Worm (Caenorhabditis elegans) whole organism, early embryonic: ENCODE measurements around the gene H10E21.4.

ENCODE experiments used
- B0310.2 ChIP-seq: sonication (generic microtip); optimal IDR thresholded peaks from 2 replicates; lab custom pipeline; 2016; ENCODE audit warnings: mild to moderate bottlenecking, missing genetic modification characterization, missing compliant biosample characterization
- F13C5.2 ChIP-seq: sonication (generic microtip); optimal IDR thresholded peaks from 2 replicates; lab custom pipeline; 2017; ENCODE audit warnings: mild to moderate bottlenecking, missing genetic modification characterization, inconsistent platforms, missing compliant biosample characterization
- aly-1 ChIP-seq: sonication (generic microtip); optimal IDR thresholded peaks from 2 replicates; lab custom pipeline; 2016; ENCODE audit warnings: missing genetic modification characterization, missing compliant biosample characterization
- ama-1 ChIP-seq: fragments of 150-350 bp; optimal IDR thresholded peaks from 2 replicates; lab custom pipeline; 2014
- ceh-13 ChIP-seq: fragments of 200-800 bp; sonication (Bioruptor generic); optimal IDR thresholded peaks from 2 replicates; lab custom pipeline; 2018; ENCODE audit warnings: mild to moderate bottlenecking, missing genetic modification characterization, missing compliant biosample characterization
- ceh-36 ChIP-seq: sonication (generic microtip); optimal IDR thresholded peaks from 2 replicates; lab custom pipeline; 2016; ENCODE audit warnings: missing genetic modification characterization, inconsistent platforms, missing compliant biosample characterization
- ets-7 ChIP-seq: sonication (generic microtip); optimal IDR thresholded peaks from 2 replicates; lab custom pipeline; 2016; ENCODE audit warnings: missing genotype, missing genetic modification characterization, missing compliant biosample characterization
- flt-1 ChIP-seq: fragments of 200-800 bp; sonication (Bioruptor generic); IDR thresholded peaks from 2 replicates; pipeline ENCODE4 v1.3.6; 2022; ENCODE audit warnings: missing genetic modification characterization, missing compliant biosample characterization
- hmbx-1 ChIP-seq: sonication (generic microtip); optimal IDR thresholded peaks from 2 replicates; lab custom pipeline; 2016; ENCODE audit warnings: mild to moderate bottlenecking, missing genetic modification characterization, missing compliant biosample characterization
- hmg-4 ChIP-seq: fragments of 200-800 bp; sonication (Bioruptor generic); optimal IDR thresholded peaks from 2 replicates; lab custom pipeline; 2018; ENCODE audit warnings: mild to moderate bottlenecking, missing genetic modification characterization, missing compliant biosample characterization
- hnd-1 ChIP-seq: sonication (generic microtip); optimal IDR thresholded peaks from 2 replicates; lab custom pipeline; 2016; ENCODE audit warnings: missing genetic modification characterization, missing compliant biosample characterization
- pes-1 ChIP-seq: fragments of 200-800 bp; sonication (Bioruptor generic); IDR thresholded peaks from 2 replicates; pipeline ENCODE4 v1.3.6; 2022; ENCODE audit warnings: missing genetic modification reagents, missing genetic modification characterization, missing compliant biosample characterization
- scrt-1 ChIP-seq: fragments of 200-800 bp; sonication (Bioruptor generic); IDR thresholded peaks from 2 replicates; pipeline ENCODE4 v1.3.6; 2022; ENCODE audit warnings: missing genetic modification characterization, missing compliant biosample characterization
- sea-1 ChIP-seq: fragments of 200-800 bp; sonication (Bioruptor generic); conservative IDR thresholded peaks from 2 replicates; pipeline ENCODE4 v1.3.6; 2022; ENCODE audit warnings: missing genetic modification characterization, missing compliant biosample characterization
- tbx-11 ChIP-seq: fragments of 200-800 bp; sonication (Bioruptor generic); IDR thresholded peaks from 2 replicates; pipeline ENCODE4 v1.3.6; 2022; ENCODE audit warnings: missing genetic modification characterization, missing compliant biosample characterization
- tbx-37 ChIP-seq: fragments of 200-800 bp; sonication (Bioruptor generic); conservative IDR thresholded peaks from 2 replicates; pipeline ENCODE4 v1.3.6; 2022; ENCODE audit warnings: missing genetic modification reagents, missing genetic modification characterization, missing compliant biosample characterization
- tra-4 ChIP-seq: sonication (generic microtip); optimal IDR thresholded peaks from 2 replicates; lab custom pipeline; 2017; ENCODE audit warnings: missing genetic modification characterization, missing compliant biosample characterization

Gene H10E21.4

DNA sequence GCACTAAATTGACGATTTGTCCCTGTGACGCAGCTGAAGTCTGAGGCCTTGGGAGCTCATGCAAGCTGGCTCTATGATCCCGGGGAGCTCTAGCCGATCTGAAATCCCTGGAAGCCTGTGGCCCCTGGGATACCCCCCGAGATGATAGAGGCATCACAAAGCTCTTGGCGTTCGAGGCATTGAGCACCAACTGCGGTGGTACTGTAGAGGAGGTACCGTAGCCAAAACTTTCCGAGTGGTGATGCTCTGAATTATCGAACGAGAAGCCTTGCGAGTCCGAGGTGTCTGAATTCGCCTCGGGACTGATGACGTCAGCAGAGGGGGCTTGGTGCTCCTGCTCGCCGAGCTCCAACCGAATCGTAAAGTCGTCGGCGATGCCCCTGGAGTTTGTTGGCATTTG lies 1.8 kb upstream of the H10E21.4 start:
- TF ChIP-seq ceh-36 (tag; lab: Kevin White, UChicago) (no peak), aly-1 (tag; lab: Kevin White, UChicago) (no peak), ets-7 (no peak), tbx-37 (no peak), ama-1 (no peak), tra-4 (tag; lab: Kevin White, UChicago) (no peak), hmbx-1 (tag; lab: Kevin White, UChicago) (no peak), B0310.2 (tag; lab: Kevin White, UChicago) (no peak), tbx-11 (GFP tag; lab: Robert Waterston, UW) (no peak), hmg-4 (GFP tag; lab: Kevin White, UChicago) (no peak), flt-1 (GFP tag; lab: Robert Waterston, UW) (no peak), sea-1 (no peak), scrt-1 (GFP tag; lab: Robert Waterston, UW) (no peak), hnd-1 (no peak), pes-1 (GFP tag; lab: Robert Waterston, UW) (no peak), ceh-13 (GFP tag; lab: Kevin White, UChicago) (no peak), F13C5.2 (tag; lab: Kevin White, UChicago) (no peak)

ce11 chrIII:17558-17957 lies 1.9 kb downstream of the H10E21.4 start:
- no peak for TF ChIP-seq ets-7
- TF ChIP-seq ceh-36 (tag; lab: Kevin White, UChicago) = no peak
- TF ChIP-seq hmbx-1 (tag; lab: Kevin White, UChicago) = no peak
- no peak for TF ChIP-seq hmg-4 (GFP tag; lab: Kevin White, UChicago)
- TF ChIP-seq tbx-37 = no peak
- no peak for TF ChIP-seq ama-1
- no peak for TF ChIP-seq scrt-1 (GFP tag; lab: Robert Waterston, UW)
- TF ChIP-seq hnd-1 = no peak

- TF ChIP-seq scrt-1 (GFP tag; lab: Robert Waterston, UW) (no peak), flt-1 (GFP tag; lab: Robert Waterston, UW) (no peak), tbx-37 (no peak), ceh-13 (GFP tag; lab: Kevin White, UChicago) (no peak), hmbx-1 (tag; lab: Kevin White, UChicago) (no peak), F13C5.2 (tag; lab: Kevin White, UChicago) (no peak), B0310.2 (tag; lab: Kevin White, UChicago) (no peak), tbx-11 (GFP tag; lab: Robert Waterston, UW) (no peak), aly-1 (tag; lab: Kevin White, UChicago) (no peak), hmg-4 (GFP tag; lab: Kevin White, UChicago) (no peak), ets-7 (no peak), ceh-36 (tag; lab: Kevin White, UChicago) (no peak), pes-1 (GFP tag; lab: Robert Waterston, UW) (no peak), ama-1 (no peak), hnd-1 (no peak)
These were observed 2.7 kb downstream of the H10E21.4 start for ce11 chrIII:16797-17196.

DNA sequence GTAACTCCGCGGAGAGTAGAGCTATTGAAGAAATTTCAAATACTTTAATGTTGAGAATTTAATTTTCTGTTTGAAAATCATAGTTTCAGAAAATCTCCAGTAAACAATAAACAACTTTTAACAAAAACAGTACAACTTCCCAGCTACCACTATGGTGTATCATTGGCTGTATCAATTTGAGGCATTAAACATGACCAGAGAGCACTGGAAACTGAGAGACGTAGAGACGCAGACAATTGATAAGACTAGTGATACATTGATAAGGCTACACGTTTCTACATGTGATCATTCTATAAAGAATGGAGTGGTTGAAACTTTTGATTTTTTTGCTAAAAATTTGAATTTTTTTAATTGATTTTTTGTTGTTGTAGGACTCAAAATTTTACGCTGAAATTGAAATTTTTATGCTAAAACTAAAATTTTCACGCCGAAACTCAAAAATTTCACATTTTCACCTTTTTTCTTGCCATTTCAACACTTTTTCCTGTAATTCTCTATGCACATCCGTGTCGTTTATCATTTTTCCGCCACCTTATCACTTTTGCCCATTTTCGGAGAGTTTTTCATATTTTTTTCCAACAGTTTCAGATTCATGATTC lies 4.2 kb downstream of the H10E21.4 start, which contains the start of gene H10E21.1:
H10E21.1 (plus strand) TSS at position 549 of the 599 bp plus-strand sequence.
- TF ChIP-seq tra-4 (tag; lab: Kevin White, UChicago) (no peak), aly-1 (tag; lab: Kevin White, UChicago) (no peak), ama-1 (no peak), ceh-13 (GFP tag; lab: Kevin White, UChicago) (no peak), pes-1 (GFP tag; lab: Robert Waterston, UW) (no peak), F13C5.2 (tag; lab: Kevin White, UChicago) (no peak), ceh-36 (tag; lab: Kevin White, UChicago) (no peak), sea-1 (no peak), hnd-1 (no peak), B0310.2 (tag; lab: Kevin White, UChicago) (no peak), flt-1 (GFP tag; lab: Robert Waterston, UW) (no peak), tbx-11 (GFP tag; lab: Robert Waterston, UW) (no peak), scrt-1 (GFP tag; lab: Robert Waterston, UW) (no peak), hmbx-1 (tag; lab: Kevin White, UChicago) (no peak), hmg-4 (GFP tag; lab: Kevin White, UChicago) (no peak), tbx-37 (no peak), ets-7 (no peak)

DNA sequence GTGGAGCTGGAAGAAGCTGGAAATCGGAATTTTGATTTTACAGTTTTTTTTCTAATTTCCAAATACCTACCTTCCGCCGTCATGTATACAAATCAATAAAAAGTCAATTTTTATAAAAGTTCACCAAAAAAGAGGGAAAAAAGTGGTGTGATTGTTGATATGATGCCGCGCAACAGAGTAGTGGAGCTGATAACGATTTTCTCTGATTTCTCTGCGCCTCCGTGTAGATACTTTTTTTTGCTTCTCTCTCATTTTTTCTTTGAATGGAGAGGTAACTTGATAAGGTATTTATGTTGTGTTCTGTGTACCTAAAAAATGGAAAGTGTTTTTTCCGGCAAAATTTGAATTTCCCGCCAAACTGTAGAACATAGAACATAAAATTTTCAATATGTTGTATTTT lies 4.8 kb downstream of the H10E21.4 start, which contains the start of gene nhr-80:
nhr-80 (minus strand) TSS at position 199 of the 400 bp plus-strand sequence.
- TF ChIP-seq hnd-1 (no peak), hmg-4 (GFP tag; lab: Kevin White, UChicago) (no peak), B0310.2 (tag; lab: Kevin White, UChicago) (no peak), tbx-37 (no peak), pes-1 (GFP tag; lab: Robert Waterston, UW) (no peak), flt-1 (GFP tag; lab: Robert Waterston, UW) (no peak)

DNA sequence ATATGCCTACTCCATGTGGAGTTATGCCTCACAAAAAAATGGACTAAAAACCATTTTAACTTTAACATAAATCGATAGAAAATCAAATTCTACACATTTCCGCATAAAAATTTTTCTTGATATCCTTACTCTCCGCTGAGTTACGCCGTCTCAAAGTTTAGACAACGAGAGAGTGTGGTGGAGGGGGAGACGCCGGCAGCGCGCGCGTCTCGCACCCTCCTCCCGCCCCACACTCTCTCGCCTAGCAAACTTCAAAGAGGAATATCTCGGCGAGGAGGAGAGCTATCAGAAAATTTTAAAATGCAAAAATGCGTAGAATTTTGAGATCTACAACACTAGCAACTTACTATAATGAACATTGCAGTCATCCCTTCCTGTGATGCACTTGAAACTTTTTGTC lies 5.3 kb downstream of the H10E21.4 start:
- TF ChIP-seq scrt-1 (GFP tag; lab: Robert Waterston, UW) = no peak

- TF ChIP-seq aly-1 (tag; lab: Kevin White, UChicago) (no peak), hmg-4 (GFP tag; lab: Kevin White, UChicago) (no peak), B0310.2 (tag; lab: Kevin White, UChicago) (no peak)
These were observed 16.5 kb downstream of the H10E21.4 start, which contains the start of the genes fbxa-6, cTel54X.2 and npr-30 for ce11 chrIII:2919-3371. Gene fbxa-6 (minus strand): TSS chrIII:3097. Gene cTel54X.2 (plus strand): TSS chrIII:3278. Gene npr-30 (plus strand): TSS chrIII:3321.
